Worm (Caenorhabditis elegans) whole organism, L4 larva: Measurements from ENCODE around the gene R08A2.5.
A peak's percentile ranks its signal among the peaks of the same experiment; 100 is the strongest.

ENCODE experiments used
- D1046.2 ChIP-seq: fragments of 200-800 bp; sonication (Bioruptor generic); IDR thresholded peaks from 2 replicates; pipeline ENCODE4 v1.3.6; 2022; ENCODE audit warnings: missing genetic modification characterization, missing compliant biosample characterization
- F10B5.3 ChIP-seq: sonication (generic microtip); optimal IDR thresholded peaks from 2 replicates; lab custom pipeline; 2016; ENCODE audit warnings: mild to moderate bottlenecking, missing genetic modification characterization, missing compliant biosample characterization
- F37D6.2 ChIP-seq: sonication (generic microtip); optimal IDR thresholded peaks from 2 replicates; lab custom pipeline; 2016; ENCODE audit warnings: mild to moderate bottlenecking, missing genetic modification characterization, missing compliant biosample characterization
- Y105C5A.15 ChIP-seq: fragments of 200-800 bp; sonication (Bioruptor generic); IDR thresholded peaks from 2 replicates; pipeline ENCODE4 v1.3.6; 2022; ENCODE audit warnings: missing genetic modification characterization, missing compliant biosample characterization
- Y75B8A.6 ChIP-seq: fragments of 200-800 bp; sonication (Bioruptor generic); IDR thresholded peaks from 2 replicates; pipeline ENCODE4 v1.3.6; 2022; ENCODE audit warnings: missing genetic modification reagents, missing genetic modification characterization, missing compliant biosample characterization
- aha-1 ChIP-seq: fragments of 150-350 bp; peaks from one replicate; lab custom pipeline; 2014; ENCODE audit warnings: missing biosample characterization, missing genetic modification characterization
- aly-2 ChIP-seq: sonication (generic microtip); optimal IDR thresholded peaks from 2 replicates; lab custom pipeline; 2018; ENCODE audit warnings: missing biosample characterization, missing genetic modification characterization
- ama-1 ChIP-seq: fragments of 150-350 bp; optimal IDR thresholded peaks from 2 replicates; lab custom pipeline; 2014; ENCODE audit warnings: inconsistent platforms, mixed read lengths
- arid-1 ChIP-seq: fragments of 200-800 bp; sonication (Bioruptor generic); conservative IDR thresholded peaks from 2 replicates; pipeline ENCODE4 v1.3.6; 2022; ENCODE audit warnings: missing genetic modification reagents, missing genetic modification characterization, missing compliant biosample characterization
- ceh-32 ChIP-seq: sonication (generic microtip); optimal IDR thresholded peaks from 2 replicates; lab custom pipeline; 2016; ENCODE audit warnings: mild to moderate bottlenecking, missing genetic modification characterization, missing compliant biosample characterization; ENCODE audit not compliant: poor library complexity
- ceh-44 ChIP-seq: fragments of 200-800 bp; sonication (Bioruptor generic); IDR thresholded peaks from 2 replicates; pipeline ENCODE4 v1.3.6; 2022; ENCODE audit warnings: missing genetic modification reagents, missing genetic modification characterization, missing compliant biosample characterization
- ces-1 ChIP-seq: fragments of 150-350 bp; sonication (generic microtip); optimal IDR thresholded peaks from 4 replicates; lab custom pipeline; 2014; ENCODE audit warnings: missing biosample characterization, missing genetic modification reagents, missing genetic modification characterization
- daf-19 ChIP-seq: fragments of 200-800 bp; sonication (Bioruptor generic); conservative IDR thresholded peaks from 2 replicates; pipeline ENCODE4 v1.3.6; 2022; ENCODE audit warnings: missing genetic modification characterization, missing compliant biosample characterization
- daf-8 ChIP-seq: fragments of 200-800 bp; sonication (Bioruptor generic); IDR thresholded peaks from 2 replicates; pipeline ENCODE4 v1.3.6; 2022; ENCODE audit warnings: missing genetic modification characterization, missing compliant biosample characterization
- dmd-8 ChIP-seq: fragments of 200-800 bp; sonication (Bioruptor generic); IDR thresholded peaks from 2 replicates; pipeline ENCODE4 v1.3.6; 2022; ENCODE audit warnings: missing genetic modification characterization, missing compliant biosample characterization
- dpl-1 ChIP-seq: fragments of 150-350 bp; optimal IDR thresholded peaks from 2 replicates; lab custom pipeline; 2014; ENCODE audit warnings: missing biosample characterization, missing genetic modification reagents, missing genetic modification characterization
- duxl-1 ChIP-seq: sonication (generic microtip); optimal IDR thresholded peaks from 2 replicates; lab custom pipeline; 2016; ENCODE audit warnings: mild to moderate bottlenecking, missing genetic modification characterization, moderate library complexity, missing compliant biosample characterization; ENCODE audit not compliant: poor library complexity
- fkh-10 ChIP-seq: fragments of 150-350 bp; optimal IDR thresholded peaks from 2 replicates; lab custom pipeline; 2014; ENCODE audit warnings: missing biosample characterization, missing genetic modification reagents, missing genetic modification characterization
- gei-8 ChIP-seq: fragments of 200-800 bp; sonication (Bioruptor generic); optimal IDR thresholded peaks from 2 replicates; lab custom pipeline; 2018; ENCODE audit warnings: mild to moderate bottlenecking, missing genetic modification characterization, missing compliant biosample characterization
- hif-1 ChIP-seq, 2 experiments: sonication (generic microtip); optimal IDR thresholded peaks; 2 replicates each; lab custom pipeline; 2016 to 2017; ENCODE audit warnings: missing compliant biosample characterization in 2 of 2, missing genetic modification characterization in 2 of 2, missing genetic modification reagents in 2 of 2, missing genotype in 2 of 2, mild to moderate bottlenecking in 1 of 2
- lim-7 ChIP-seq: fragments of 200-800 bp; sonication (Bioruptor generic); IDR thresholded peaks from 2 replicates; pipeline ENCODE4 v1.3.6; 2022; ENCODE audit warnings: missing genetic modification characterization, missing compliant biosample characterization
- lin-1 ChIP-seq: fragments of 200-800 bp; sonication (Bioruptor generic); IDR thresholded peaks from 2 replicates; pipeline ENCODE4 v1.3.6; 2022; ENCODE audit warnings: missing genetic modification reagents, missing genetic modification characterization, missing compliant biosample characterization
- lin-13 ChIP-seq: fragments of 150-350 bp; optimal IDR thresholded peaks from 2 replicates; lab custom pipeline; 2014; ENCODE audit warnings: missing biosample characterization, missing genetic modification reagents, missing genetic modification characterization
- lin-15B ChIP-seq: fragments of 150-350 bp; sonication (generic microtip); optimal IDR thresholded peaks from 3 replicates; lab custom pipeline; 2014; ENCODE audit warnings: missing biosample characterization, missing genetic modification characterization
- lir-3 ChIP-seq: sonication (generic microtip); optimal IDR thresholded peaks from 2 replicates; lab custom pipeline; 2016; ENCODE audit warnings: mild to moderate bottlenecking, missing genetic modification characterization, missing compliant biosample characterization
- madf-9 ChIP-seq: fragments of 200-800 bp; sonication (Bioruptor generic); conservative IDR thresholded peaks from 2 replicates; pipeline ENCODE4 v1.3.6; 2022; ENCODE audit warnings: missing genetic modification reagents, missing genetic modification characterization, missing compliant biosample characterization
- mdt-29 ChIP-seq: fragments of 200-800 bp; sonication (Bioruptor generic); IDR thresholded peaks from 2 replicates; pipeline ENCODE4 v1.3.6; 2022; ENCODE audit warnings: missing genetic modification reagents, missing genetic modification characterization, missing compliant biosample characterization
- mxl-2 ChIP-seq: fragments of 200-800 bp; sonication (Bioruptor generic); conservative IDR thresholded peaks from 2 replicates; pipeline ENCODE4 v1.3.6; 2022; ENCODE audit warnings: missing genetic modification reagents, missing genetic modification characterization, missing compliant biosample characterization
- mxl-3 ChIP-seq: fragments of 200-800 bp; sonication (Bioruptor generic); optimal IDR thresholded peaks from 2 replicates; lab custom pipeline; 2018; ENCODE audit warnings: mild to moderate bottlenecking, missing genetic modification characterization, missing compliant biosample characterization
- nhr-10 ChIP-seq: fragments of 150-350 bp; optimal IDR thresholded peaks from 2 replicates; lab custom pipeline; 2014; ENCODE audit warnings: missing biosample characterization, missing genetic modification characterization
- nhr-102 ChIP-seq: sonication (generic microtip); optimal IDR thresholded peaks from 2 replicates; lab custom pipeline; 2016; ENCODE audit warnings: mild to moderate bottlenecking, missing genetic modification characterization, moderate library complexity, missing compliant biosample characterization
- nhr-11 ChIP-seq: fragments of 150-350 bp; optimal IDR thresholded peaks from 2 replicates; lab custom pipeline; 2014; ENCODE audit warnings: missing biosample characterization, missing genetic modification characterization
- nhr-237 ChIP-seq: sonication (generic microtip); optimal IDR thresholded peaks from 2 replicates; lab custom pipeline; 2017; ENCODE audit warnings: missing biosample characterization, missing genetic modification characterization
- nhr-48 ChIP-seq: sonication (generic microtip); optimal IDR thresholded peaks from 2 replicates; lab custom pipeline; 2016; ENCODE audit warnings: mild to moderate bottlenecking, missing genetic modification characterization, missing compliant biosample characterization
- nhr-6 ChIP-seq: fragments of 150-350 bp; optimal IDR thresholded peaks from 2 replicates; lab custom pipeline; 2014; ENCODE audit warnings: missing biosample characterization, missing genetic modification characterization
- nhr-77 ChIP-seq: fragments of 150-350 bp; optimal IDR thresholded peaks from 2 replicates; lab custom pipeline; 2014; ENCODE audit warnings: missing biosample characterization, missing genetic modification characterization
- pha-4 ChIP-seq, 2 experiments: fragments of 150-350 bp in 1 of 2; fragments of 200-800 bp in 1 of 2; sonication (Bioruptor generic) in 1 of 2; IDR thresholded peaks in 1 of 2; optimal IDR thresholded peaks in 1 of 2; 2 replicates each; pipeline versions ENCODE4 v1.3.6 to Lab custom; 2014 to 2022; ENCODE audit warnings: missing genetic modification characterization in 2 of 2, missing genetic modification reagents in 2 of 2, missing biosample characterization in 1 of 2, missing compliant biosample characterization in 1 of 2
- php-3 ChIP-seq: fragments of 200-800 bp; sonication (Bioruptor generic); IDR thresholded peaks from 2 replicates; pipeline ENCODE4 v1.3.6; 2022; ENCODE audit warnings: missing genetic modification reagents, missing genetic modification characterization, missing compliant biosample characterization
- saeg-2 ChIP-seq: fragments of 200-800 bp; sonication (Bioruptor generic); IDR thresholded peaks from 2 replicates; pipeline ENCODE4 v1.3.6; 2022; ENCODE audit warnings: missing genetic modification reagents, missing genetic modification characterization, missing compliant biosample characterization
- sdz-12 ChIP-seq: fragments of 200-800 bp; sonication (Bioruptor generic); optimal IDR thresholded peaks from 2 replicates; lab custom pipeline; 2018; ENCODE audit warnings: mild to moderate bottlenecking, missing genetic modification characterization, missing compliant biosample characterization
- set-16 ChIP-seq: fragments of 200-800 bp; sonication (Bioruptor generic); IDR thresholded peaks from 2 replicates; pipeline ENCODE4 v1.3.6; 2022; ENCODE audit warnings: missing genetic modification reagents, missing genetic modification characterization, missing compliant biosample characterization
- snpc-4 ChIP-seq: fragments of 150-350 bp; optimal IDR thresholded peaks from 2 replicates; lab custom pipeline; 2014; ENCODE audit warnings: missing biosample characterization, missing genetic modification characterization
- spr-1 ChIP-seq: sonication (generic microtip); optimal IDR thresholded peaks from 2 replicates; lab custom pipeline; 2016; ENCODE audit warnings: mild to moderate bottlenecking, missing genetic modification characterization, missing compliant biosample characterization
- spr-3 ChIP-seq: fragments of 200-800 bp; sonication (Bioruptor generic); optimal IDR thresholded peaks from 2 replicates; lab custom pipeline; 2018; ENCODE audit warnings: mild to moderate bottlenecking, missing genetic modification characterization, missing compliant biosample characterization
- tag-97 ChIP-seq: fragments of 200-800 bp; sonication (Bioruptor generic); IDR thresholded peaks from 2 replicates; pipeline ENCODE4 v1.3.6; 2022; ENCODE audit warnings: missing genetic modification characterization, missing compliant biosample characterization
- unc-39 ChIP-seq: sonication (generic microtip); optimal IDR thresholded peaks from 2 replicates; lab custom pipeline; 2017; ENCODE audit warnings: missing biosample characterization, missing genetic modification characterization
- zag-1 ChIP-seq: fragments of 150-350 bp; optimal IDR thresholded peaks from 2 replicates; lab custom pipeline; 2014; ENCODE audit warnings: missing biosample characterization, missing genetic modification characterization
- zfp-2 ChIP-seq: sonication (generic microtip); optimal IDR thresholded peaks from 2 replicates; lab custom pipeline; 2016; ENCODE audit warnings: mild to moderate bottlenecking, missing genetic modification characterization, missing compliant biosample characterization
- zip-11 ChIP-seq: fragments of 200-800 bp; sonication (Bioruptor generic); IDR thresholded peaks from 2 replicates; pipeline ENCODE4 v1.3.6; 2022; ENCODE audit warnings: missing genetic modification characterization, missing compliant biosample characterization
- ztf-7 ChIP-seq: fragments of 150-350 bp; optimal IDR thresholded peaks from 2 replicates; lab custom pipeline; 2014; ENCODE audit warnings: missing biosample characterization, missing genetic modification characterization

R08A2.5 gene

DNA sequence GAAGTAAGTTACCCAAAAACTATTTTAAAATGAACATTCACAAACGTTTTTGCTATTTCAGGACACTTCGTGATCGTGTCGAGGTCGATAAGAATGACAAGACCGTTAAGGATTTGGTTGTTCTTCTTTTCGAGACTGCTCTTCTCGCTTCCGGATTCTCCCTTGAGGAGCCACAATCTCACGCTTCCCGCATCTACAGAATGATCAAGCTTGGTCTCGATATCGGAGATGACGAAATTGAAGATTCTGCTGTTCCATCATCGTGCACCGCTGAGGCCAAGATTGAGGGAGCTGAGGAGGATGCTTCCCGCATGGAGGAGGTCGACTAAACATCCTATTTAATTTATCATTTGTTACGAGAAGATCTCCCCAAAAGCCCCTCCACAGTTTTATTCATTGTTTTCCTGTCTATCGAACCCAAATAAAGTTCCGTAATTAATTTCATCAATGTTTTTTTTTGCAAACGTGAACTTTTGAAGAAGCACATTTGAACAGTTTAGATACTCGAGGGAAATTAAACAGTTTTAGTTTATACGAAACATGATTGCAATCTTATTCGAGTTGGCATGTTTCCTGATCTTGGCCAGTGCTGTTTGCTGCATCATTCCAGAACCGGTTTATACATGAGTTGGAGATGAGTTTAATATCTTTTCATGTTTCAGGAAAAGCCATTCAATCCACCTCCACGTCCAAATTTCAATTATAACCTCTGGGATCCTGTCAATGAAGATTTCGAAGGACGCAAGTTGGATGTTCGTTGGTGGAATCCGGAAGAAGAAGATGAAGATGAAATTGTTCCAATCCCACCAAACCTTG lies 24.1 kb upstream of the R08A2.5 start, which contains the start of gene C47E8.11 (continued):
- TF ChIP-seq dpl-1 (GFP tag; lab: Kevin White, UChicago) (peak; percentile 9), unc-39 (tag; lab: Kevin White, UChicago) (no peak), Y75B8A.6 (GFP tag; lab: Robert Waterston, UW) (peak; percentile 59), dmd-8 (no peak; the same call in 1 of the 2 replicates), nhr-10 (tag; lab: Kevin White, UChicago) (no peak), nhr-48 (tag; lab: Kevin White, UChicago) (peak; percentile 13), madf-9 (peak; percentile 2; the same call in 1 of the 2 replicates), zip-11 (GFP tag; lab: Robert Waterston, UW) (0 out of 2 replicates have a peak, but pooled peaks have one; percentile 5), lin-1 (GFP tag; lab: Robert Waterston, UW) (no peak), nhr-102 (tag; lab: Kevin White, UChicago) (peak; percentile 45), nhr-11 (no peak), ceh-44 (GFP tag; lab: Robert Waterston, UW) (no peak), mdt-29 (GFP tag; lab: Robert Waterston, UW) (no peak), nhr-6 (tag; lab: Kevin White, UChicago) (peak; percentile 92), ama-1 (lab: Kevin White, UChicago) (peak; percentile 71), daf-19 (no peak), mxl-2 (GFP tag; lab: Robert Waterston, UW) (no peak), nhr-237 (tag; lab: Kevin White, UChicago) (no peak), spr-3 (GFP tag; lab: Kevin White, UChicago) (peak; percentile 27), Y105C5A.15 (GFP tag; lab: Robert Waterston, UW) (no peak; the same call in 1 of the 2 replicates), ceh-32 (no peak), tag-97 (no peak), lin-13 (GFP tag; lab: Kevin White, UChicago) (peak; percentile 91), set-16 (peak; percentile 39), hif-1 (tag; optimal IDR thresholded peaks at IDR 0.05; lab: Kevin White, UChicago) (no peak), mxl-3 (GFP tag; lab: Kevin White, UChicago) (no peak), pha-4 (GFP tag; IDR thresholded peaks at IDR 0.05; lab: Robert Waterston, UW) (peak; percentile 51), pha-4 (tag; optimal IDR thresholded peaks at IDR 0.05; lab: Kevin White, UChicago) (peak; percentile 67), nhr-77 (tag; lab: Kevin White, UChicago) (no peak), snpc-4 (tag; lab: Kevin White, UChicago) (no peak), fkh-10 (GFP tag; lab: Kevin White, UChicago) (no peak), lir-3 (no peak), duxl-1 (tag; lab: Kevin White, UChicago) (no peak), aha-1 (tag; lab: Kevin White, UChicago) (peak; percentile 98), php-3 (0 out of 2 replicates have a peak, but pooled peaks have one; percentile 35), lim-7 (GFP tag; lab: Robert Waterston, UW) (peak; percentile 65), zfp-2 (tag; lab: Kevin White, UChicago) (no peak), ces-1 (GFP tag; lab: Kevin White, UChicago) (no peak), F37D6.2 (tag; lab: Kevin White, UChicago) (no peak), spr-1 (tag; lab: Kevin White, UChicago) (peak; percentile 10), lin-15B (no peak), sdz-12 (GFP tag; lab: Kevin White, UChicago) (peak; percentile 13), ztf-7 (no peak), daf-8 (GFP tag; lab: Robert Waterston, UW) (no peak), zag-1 (no peak), aly-2 (peak; percentile 100), F10B5.3 (tag; lab: Kevin White, UChicago) (no peak), D1046.2 (GFP tag; lab: Robert Waterston, UW) (no peak), arid-1 (peak; percentile 44; the same call in 1 of the 2 replicates), gei-8 (GFP tag; lab: Kevin White, UChicago) (no peak), saeg-2 (GFP tag; lab: Robert Waterston, UW) (no peak)
